Worm (Caenorhabditis elegans) whole organism, L4/young adult: ENCODE data around the gene ttbk-2.1.

Source experiments
- W03F9.2 ChIP-seq: fragments of 150-350 bp; optimal IDR thresholded peaks from 2 replicates; lab custom pipeline; 2014; ENCODE audit warnings: missing biosample characterization, missing genetic modification characterization
- dao-5 ChIP-seq: sonication (generic microtip); optimal IDR thresholded peaks from 2 replicates; lab custom pipeline; 2016; ENCODE audit warnings: missing genotype, missing genetic modification characterization, moderate library complexity, missing compliant biosample characterization
- him-1 ChIP-seq: sonication (generic microtip); optimal IDR thresholded peaks from 2 replicates; lab custom pipeline; 2016; ENCODE audit warnings: missing genotype, missing genetic modification reagents, missing genetic modification characterization, missing compliant biosample characterization

- TF ChIP-seq W03F9.2 = no peak
- TF ChIP-seq dao-5 = no peak
- no peak for TF ChIP-seq him-1 (tag; lab: Kevin White, UChicago)
Measured at ce11 chrIV:5297436-5298012, 39.0 kb downstream of the ttbk-2.1 start, which contains the start of the genes ZK354.6 and msp-113.
